Fruit fly (Drosophila melanogaster) whole organism: ENCODE data around the gene FucTC.

Experiments used
- CG8478 ChIP-seq: fragments of >200 bp; optimal IDR thresholded peaks from 2 replicates; lab custom pipeline; 2018; ENCODE audit warnings: inconsistent platforms
- Dll ChIP-seq: fragments of >200 bp; optimal IDR thresholded peaks from 2 replicates; lab custom pipeline; 2017
- psq ChIP-seq: fragments of >200 bp; optimal IDR thresholded peaks from 2 replicates; lab custom pipeline; 2017

dm6 chrX:23010651-23011050, 452 bp downstream of the FucTC start:
- no peak for TF ChIP-seq Dll (lab: Kevin White, UChicago)
- no peak for TF ChIP-seq CG8478 (lab: Kevin White, UChicago)
- no peak for TF ChIP-seq psq (lab: Kevin White, UChicago)
